Fruit fly (Drosophila melanogaster): ENCODE measurements around the gene Akr1B.

Gene Akr1B

DNA sequence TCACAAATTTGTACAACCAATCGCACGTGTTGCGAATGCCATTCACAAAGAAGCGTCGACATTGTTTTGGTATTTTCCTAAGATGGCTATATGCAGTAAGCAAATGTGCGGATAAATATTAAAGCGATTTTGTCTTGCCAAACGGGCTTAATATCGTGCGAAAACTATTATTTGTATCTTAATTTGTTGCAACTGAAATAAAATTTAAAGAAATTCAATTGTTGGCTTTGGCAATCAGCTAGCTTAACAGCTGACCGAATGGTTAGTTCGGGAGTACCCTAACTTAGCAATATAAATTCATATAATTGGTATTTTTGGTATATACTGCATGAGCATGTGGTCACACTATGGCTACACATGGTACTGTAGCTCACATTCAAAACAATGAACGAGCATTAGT, 24.2 kb upstream of the Akr1B start, which contains the start of the genes RIOK1 and Polr3H (continued):
- no peak for TF ChIP-seq CG16815 (GFP tag; optimal IDR thresholded peaks at IDR 0.05)
- no peak for TF ChIP-seq Lim3 (GFP tag; IDR thresholded peaks at IDR 0.05)
- TF ChIP-seq gsb-n (tag; optimal IDR thresholded peaks at IDR 0.05) = no peak
- TF ChIP-seq CG16813 (GFP tag; IDR thresholded peaks at IDR 0.05; ENCODE audit: partially characterized antibody) = no peak
- no peak for TF ChIP-seq CG3726 (GFP tag; IDR thresholded peaks at IDR 0.05)
- peak; percentile 66 for TF ChIP-seq fu2 (GFP tag; optimal IDR thresholded peaks at IDR 0.05)
- no peak for TF ChIP-seq Asciz (GFP tag; optimal IDR thresholded peaks at IDR 0.05)
- TF ChIP-seq CG17802 (tag; optimal IDR thresholded peaks at IDR 0.05) = peak; percentile 48
- TF ChIP-seq CG4617 (GFP tag; optimal IDR thresholded peaks at IDR 0.05; ENCODE audit: borderline replicate concordance) = peak; percentile 68
- peak; percentile 78 for TF ChIP-seq CG32532 (GFP tag; IDR thresholded peaks at IDR 0.05)
- peak; percentile 35 for TF ChIP-seq fd96Cb (tag; optimal IDR thresholded peaks at IDR 0.05)
- no peak for TF ChIP-seq CG11504 (tag; optimal IDR thresholded peaks at IDR 0.05)
- no peak for TF ChIP-seq Blimp-1 (GFP tag; optimal IDR thresholded peaks at IDR 0.05)
- TF ChIP-seq cato (GFP tag; optimal IDR thresholded peaks at IDR 0.05; ENCODE audit: borderline replicate concordance) = peak; percentile 41
- peak; percentile 35 for TF ChIP-seq p53 (GFP tag; optimal IDR thresholded peaks at IDR 0.05)
- peak; percentile 19; the same call in 1 of the 2 replicates for TF ChIP-seq CG6272 (GFP tag; IDR thresholded peaks at IDR 0.05)
- no peak for TF ChIP-seq danr (GFP tag; IDR thresholded peaks at IDR 0.05)
- TF ChIP-seq CG1603 (tag; optimal IDR thresholded peaks at IDR 0.05) = no peak
- TF ChIP-seq NFAT (GFP tag; IDR thresholded peaks at IDR 0.05) = peak; percentile 40; the same call in 1 of the 2 replicates
- peak; percentile 71 for TF ChIP-seq CG15514 (GFP tag; optimal IDR thresholded peaks at IDR 0.05)
- TF ChIP-seq Pdp1 (GFP tag; optimal IDR thresholded peaks at IDR 0.05) = peak in 1 of 2 experiments; percentile 10
- TF ChIP-seq CG12236 (GFP tag; optimal IDR thresholded peaks at IDR 0.05) = peak; percentile 32
- no peak for TF ChIP-seq CG4328 (GFP tag; optimal IDR thresholded peaks at IDR 0.05)
- no peak for TF ChIP-seq fru (optimal IDR thresholded peaks at IDR 0.05)
- TF ChIP-seq cg (GFP tag; optimal IDR thresholded peaks at IDR 0.05) = no peak
- no peak for TF ChIP-seq kay (GFP tag; optimal IDR thresholded peaks at IDR 0.05)
- TF ChIP-seq sug (tag; optimal IDR thresholded peaks at IDR 0.05) = no peak
- TF ChIP-seq gcm (GFP tag; optimal IDR thresholded peaks at IDR 0.05) = no peak
- no peak for TF ChIP-seq sna (GFP tag; IDR thresholded peaks at IDR 0.05; ENCODE audit: partially characterized antibody)
- no peak for TF ChIP-seq lbe (GFP tag; optimal IDR thresholded peaks at IDR 0.05)
- no peak for TF ChIP-seq HHEX (GFP tag; optimal IDR thresholded peaks at IDR 0.05)
- TF ChIP-seq mirr (GFP tag; optimal IDR thresholded peaks at IDR 0.05) = no peak
- TF ChIP-seq Lhr (GFP tag; optimal IDR thresholded peaks at IDR 0.05) = peak; percentile 63
- peak; percentile 68 for TF ChIP-seq CG17328 (GFP tag; IDR thresholded peaks at IDR 0.05)
- TF ChIP-seq CG18476 (GFP tag; optimal IDR thresholded peaks at IDR 0.05) = peak; percentile 72
- TF ChIP-seq CG31365 (tag; optimal IDR thresholded peaks at IDR 0.05) = no peak
- TF ChIP-seq CG6765 (GFP tag; optimal IDR thresholded peaks at IDR 0.05) = no peak
- TF ChIP-seq CG12219 (GFP tag; optimal IDR thresholded peaks at IDR 0.05) = no peak
- no peak for TF ChIP-seq CG7357 (GFP tag; IDR thresholded peaks at IDR 0.05)
- TF ChIP-seq Bgb (GFP tag; IDR thresholded peaks at IDR 0.05; ENCODE audit: partially characterized antibody) = no peak
- peak; percentile 43; the same call in 1 of the 3 replicates for TF ChIP-seq ken (GFP tag; IDR thresholded peaks at IDR 0.05)
- peak; percentile 69 for TF ChIP-seq CG10267 (tag; optimal IDR thresholded peaks at IDR 0.05)
- no peak; the same call in 2 of the 3 replicates for TF ChIP-seq B-H1 (GFP tag; IDR thresholded peaks at IDR 0.05)
- no peak for TF ChIP-seq ftz-f1 (GFP tag; optimal IDR thresholded peaks at IDR 0.05)
- TF ChIP-seq wek (GFP tag; optimal IDR thresholded peaks at IDR 0.05) = peak; percentile 94
- TF ChIP-seq CG2116 (GFP tag; optimal IDR thresholded peaks at IDR 0.05) = peak; percentile 53
- TF ChIP-seq NC2α (GFP tag; optimal IDR thresholded peaks at IDR 0.05) = no peak
- TF ChIP-seq unpg (GFP tag; optimal IDR thresholded peaks at IDR 0.05) = no peak
- TF ChIP-seq crol (GFP tag; IDR thresholded peaks at IDR 0.05) = no peak
- TF ChIP-seq CG9932 (GFP tag; IDR thresholded peaks at IDR 0.05) = peak; percentile 79

Data from whole organism, embryonic.